Fruit fly (Drosophila melanogaster) whole organism, embryonic: Measurements from ENCODE around the gene IntS10.

ENCODE experiments used
- Ada2b ChIP-seq: fragments of 200-800 bp; sonication (Bioruptor generic); IDR thresholded peaks from 2 replicates; pipeline ENCODE4 v1.3.6; 2022; ENCODE audit warnings: missing biosample characterization, missing genetic modification characterization
- Awh ChIP-seq: fragments of 200-800 bp; sonication (Bioruptor generic); IDR thresholded peaks from 2 replicates; pipeline ENCODE4, ENCODE4 v1.3.6; 2022; ENCODE audit warnings: missing biosample characterization, missing genetic modification characterization
- Bgb ChIP-seq: fragments of 200-800 bp; sonication (Bioruptor generic); IDR thresholded peaks from 2 replicates; pipeline ENCODE4 v1.3.6; 2022; ENCODE audit warnings: missing biosample characterization, missing genetic modification characterization; ENCODE audit not compliant: partially characterized antibody
- CG10267 ChIP-seq: fragments of 200-800 bp; sonication (Bioruptor generic); optimal IDR thresholded peaks from 2 replicates; lab custom pipeline; 2018; ENCODE audit warnings: missing biosample characterization, mild to moderate bottlenecking, missing genetic modification characterization, moderate library complexity
- CG11696 ChIP-seq: fragments of 200-800 bp; sonication (Bioruptor generic); IDR thresholded peaks from 2 replicates; pipeline ENCODE4 v1.3.6; 2022; ENCODE audit warnings: missing biosample characterization, missing genetic modification characterization
- CG13123 ChIP-seq: fragments of 200-800 bp; sonication (Bioruptor generic); optimal IDR thresholded peaks from 2 replicates; lab custom pipeline; 2016; ENCODE audit warnings: missing biosample characterization, missing genetic modification characterization
- CG15696 ChIP-seq: fragments of 200-800 bp; sonication (Bioruptor generic); optimal IDR thresholded peaks from 2 replicates; lab custom pipeline; 2019; ENCODE audit warnings: missing biosample characterization, mild to moderate bottlenecking, missing genetic modification characterization, moderate library complexity
- CG1647 ChIP-seq: fragments of 200-800 bp; sonication (Bioruptor generic); optimal IDR thresholded peaks from 3 replicates; lab custom pipeline; 2016; ENCODE audit warnings: missing biosample characterization, missing genetic modification characterization
- CG17359 ChIP-seq: fragments of 200-800 bp; sonication (Bioruptor generic); optimal IDR thresholded peaks from 3 replicates; lab custom pipeline; 2018; ENCODE audit warnings: missing biosample characterization, mild to moderate bottlenecking, missing genetic modification characterization, moderate library complexity
- CG17612 ChIP-seq: fragments of 200-800 bp; sonication (Bioruptor generic); IDR thresholded peaks from 2 replicates; pipeline ENCODE4 v1.3.6; 2022; ENCODE audit warnings: missing biosample characterization, missing genetic modification characterization
- CG3065 ChIP-seq: fragments of 200-800 bp; sonication (Bioruptor generic); optimal IDR thresholded peaks from 2 replicates; lab custom pipeline; 2016; ENCODE audit warnings: missing biosample characterization, missing genetic modification characterization
- CG31388 ChIP-seq: fragments of 200-800 bp; sonication (Bioruptor generic); optimal IDR thresholded peaks from 2 replicates; lab custom pipeline; 2016; ENCODE audit warnings: missing biosample characterization, missing genetic modification characterization
- CG33557 ChIP-seq: fragments of 200-800 bp; sonication (Bioruptor generic); optimal IDR thresholded peaks from 2 replicates; lab custom pipeline; 2019; ENCODE audit warnings: missing biosample characterization, mild to moderate bottlenecking, missing genetic modification characterization, moderate library complexity
- CG3407 ChIP-seq: fragments of 200-800 bp; sonication (Bioruptor generic); optimal IDR thresholded peaks from 2 replicates; lab custom pipeline; 2018; ENCODE audit warnings: missing biosample characterization, mild to moderate bottlenecking, missing genetic modification characterization
- CG34422 ChIP-seq: fragments of 200-800 bp; sonication (Bioruptor generic); IDR thresholded peaks from 3 replicates; pipeline ENCODE4 v1.3.6; 2022; ENCODE audit warnings: missing biosample characterization, missing genetic modification characterization
- CG3847 ChIP-seq: fragments of 200-800 bp; sonication (Bioruptor generic); IDR thresholded peaks from 2 replicates; pipeline ENCODE4 v1.3.6; 2022; ENCODE audit warnings: missing biosample characterization, missing genetic modification characterization
- CG4282 ChIP-seq: fragments of 200-800 bp; sonication (Bioruptor generic); optimal IDR thresholded peaks from 2 replicates; lab custom pipeline; 2016; ENCODE audit warnings: missing biosample characterization, missing genetic modification characterization
- CG5245 ChIP-seq: fragments of 200-800 bp; sonication (Bioruptor generic); optimal IDR thresholded peaks from 3 replicates; lab custom pipeline; 2016; ENCODE audit warnings: missing biosample characterization, missing genetic modification characterization
- CG6765 ChIP-seq: fragments of 200-800 bp; sonication (Bioruptor generic); optimal IDR thresholded peaks from 3 replicates; lab custom pipeline; 2017; ENCODE audit warnings: missing biosample characterization, mild to moderate bottlenecking, missing genetic modification characterization
- CG7987 ChIP-seq: fragments of 200-800 bp; sonication (Bioruptor generic); optimal IDR thresholded peaks from 2 replicates; lab custom pipeline; 2018; ENCODE audit warnings: missing biosample characterization, mild to moderate bottlenecking, missing genetic modification characterization, moderate library complexity
- CG8478 ChIP-seq: fragments of >200 bp; optimal IDR thresholded peaks from 2 replicates; lab custom pipeline; 2018
- CG8924 ChIP-seq: fragments of 200-800 bp; optimal IDR thresholded peaks from 3 replicates; lab custom pipeline; 2019; ENCODE audit warnings: missing biosample characterization, mild to moderate bottlenecking, missing genetic modification characterization, moderate library complexity
- Dbx ChIP-seq: fragments of 200-800 bp; sonication (Bioruptor generic); IDR thresholded peaks from 3 replicates; pipeline ENCODE4 v1.3.6; 2022; ENCODE audit warnings: missing biosample characterization, missing genetic modification characterization
- Dfd ChIP-seq, 2 experiments: fragments of >200 bp; optimal IDR thresholded peaks; 2 replicates each; lab custom pipeline; 2017; ENCODE audit warnings: missing biosample characterization in 2 of 2, missing genetic modification characterization in 2 of 2
- Dll ChIP-seq: fragments of 200-800 bp; sonication (Bioruptor generic); IDR thresholded peaks from 4 replicates; pipeline ENCODE4 v1.3.6; 2022; ENCODE audit warnings: missing biosample characterization, missing genetic modification characterization; ENCODE audit not compliant: partially characterized antibody
- Fer3 ChIP-seq: fragments of 200-800 bp; sonication (Bioruptor generic); optimal IDR thresholded peaks from 2 replicates; lab custom pipeline; 2018; ENCODE audit warnings: missing biosample characterization, mild to moderate bottlenecking, missing genetic modification characterization, moderate library complexity
- HHEX ChIP-seq: fragments of 200-800 bp; sonication (Bioruptor generic); optimal IDR thresholded peaks from 3 replicates; lab custom pipeline; 2017; ENCODE audit warnings: missing biosample characterization, mild to moderate bottlenecking, missing genetic modification characterization, missing genetic modification reagents
- Hr78 ChIP-seq, 2 experiments: fragments of 200-800 bp in 1 of 2; fragments of >200 bp in 1 of 2; sonication (Bioruptor generic) in 1 of 2; optimal IDR thresholded peaks; 2 replicates each; lab custom pipeline; 2017 to 2019; ENCODE audit warnings: missing biosample characterization in 2 of 2, missing genetic modification characterization in 2 of 2, mild to moderate bottlenecking in 1 of 2, moderate library complexity in 1 of 2
- Kr ChIP-seq: fragments of 200-800 bp; sonication (Bioruptor generic); optimal IDR thresholded peaks from 2 replicates; lab custom pipeline; 2017; ENCODE audit warnings: missing biosample characterization, mild to moderate bottlenecking, missing genetic modification characterization
- Myb ChIP-seq: fragments of 200-800 bp; sonication (Bioruptor generic); optimal IDR thresholded peaks from 2 replicates; lab custom pipeline; 2016; ENCODE audit warnings: missing biosample characterization, missing genetic modification characterization
- Ravus ChIP-seq: fragments of 200-800 bp; sonication (Bioruptor generic); IDR thresholded peaks from 2 replicates; pipeline ENCODE4 v1.3.6; 2022; ENCODE audit warnings: missing biosample characterization, missing genetic modification characterization
- Rfx ChIP-seq: fragments of 200-800 bp; sonication (Bioruptor generic); IDR thresholded peaks from 2 replicates; pipeline ENCODE4 v1.3.6; 2022; ENCODE audit warnings: missing biosample characterization, missing genetic modification characterization
- Sox100B ChIP-seq: fragments of 200-800 bp; sonication (Bioruptor generic); optimal IDR thresholded peaks from 3 replicates; lab custom pipeline; 2018; ENCODE audit warnings: missing biosample characterization, mild to moderate bottlenecking, missing genetic modification characterization
- Stat92E ChIP-seq, 3 experiments: fragments of >200 bp in 2 of 3; fragments of 200-800 bp in 1 of 3; sonication (Bioruptor generic) in 1 of 3; optimal IDR thresholded peaks; 2 replicates each; lab custom pipeline; 2017 to 2019; ENCODE audit warnings: missing biosample characterization in 3 of 3, missing genetic modification characterization in 3 of 3, mild to moderate bottlenecking in 1 of 3, moderate library complexity in 1 of 3
- abd-A ChIP-seq: fragments of 200-800 bp; sonication (Bioruptor generic); optimal IDR thresholded peaks from 3 replicates; lab custom pipeline; 2019; ENCODE audit warnings: missing biosample characterization, mild to moderate bottlenecking, missing genetic modification characterization, moderate library complexity
- amos ChIP-seq: fragments of 200-800 bp; sonication (Bioruptor generic); IDR thresholded peaks from 2 replicates; pipeline ENCODE4 v1.3.6; 2022; ENCODE audit warnings: missing biosample characterization, missing genetic modification characterization; ENCODE audit not compliant: partially characterized antibody
- caup ChIP-seq: fragments of 200-800 bp; sonication (Bioruptor generic); optimal IDR thresholded peaks from 3 replicates; lab custom pipeline; 2017; ENCODE audit warnings: missing biosample characterization, mild to moderate bottlenecking, missing genetic modification characterization, moderate library complexity; ENCODE audit not compliant: severe bottlenecking
- chm ChIP-seq: fragments of 200-800 bp; sonication (Bioruptor generic); IDR thresholded peaks from 2 replicates; pipeline ENCODE4 v1.3.6; 2022; ENCODE audit warnings: missing biosample characterization, missing genetic modification characterization
- corto ChIP-seq: fragments of 200-800 bp; sonication (Bioruptor generic); optimal IDR thresholded peaks from 2 replicates; lab custom pipeline; 2016; ENCODE audit warnings: missing biosample characterization, mild to moderate bottlenecking, missing genetic modification characterization, moderate library complexity
- crol ChIP-seq: fragments of 200-800 bp; sonication (Bioruptor generic); IDR thresholded peaks from 2 replicates; pipeline ENCODE4 v1.3.6; 2022; ENCODE audit warnings: missing biosample characterization, missing genetic modification characterization
- fd3F ChIP-seq: fragments of 200-800 bp; sonication (Bioruptor generic); optimal IDR thresholded peaks from 2 replicates; lab custom pipeline; 2018; ENCODE audit warnings: missing biosample characterization, mild to moderate bottlenecking, missing genetic modification characterization, moderate library complexity
- ftz-f1 ChIP-seq: fragments of 200-800 bp; sonication (Bioruptor generic); optimal IDR thresholded peaks from 2 replicates; lab custom pipeline; 2016; ENCODE audit warnings: missing biosample characterization, missing genetic modification characterization
- jing ChIP-seq: fragments of 200-800 bp; sonication (Bioruptor generic); optimal IDR thresholded peaks from 2 replicates; lab custom pipeline; 2018; ENCODE audit warnings: missing biosample characterization, mild to moderate bottlenecking, missing genetic modification characterization
- mam ChIP-seq: fragments of 200-800 bp; sonication (Bioruptor generic); optimal IDR thresholded peaks from 3 replicates; lab custom pipeline; 2016; ENCODE audit warnings: missing biosample characterization, missing genetic modification characterization
- pros ChIP-seq: fragments of 200-800 bp; sonication (Bioruptor generic); optimal IDR thresholded peaks from 3 replicates; lab custom pipeline; 2019; ENCODE audit warnings: missing biosample characterization, mild to moderate bottlenecking, missing genetic modification characterization, moderate library complexity
- tap ChIP-seq: fragments of 200-800 bp; optimal IDR thresholded peaks from 3 replicates; lab custom pipeline; 2019; ENCODE audit warnings: missing biosample characterization, mild to moderate bottlenecking, missing genetic modification characterization, moderate library complexity
- twi ChIP-seq: fragments of 200-800 bp; optimal IDR thresholded peaks from 2 replicates; lab custom pipeline; 2019; ENCODE audit warnings: missing biosample characterization, mild to moderate bottlenecking, missing genetic modification characterization, moderate library complexity
- unc-4 ChIP-seq: fragments of 200-800 bp; sonication (Bioruptor generic); IDR thresholded peaks from 2 replicates; pipeline ENCODE4 v1.3.6; 2022; ENCODE audit warnings: missing biosample characterization, missing genetic modification characterization; ENCODE audit not compliant: partially characterized antibody
- wor ChIP-seq: fragments of 200-800 bp; sonication (Bioruptor generic); IDR thresholded peaks from 2 replicates; pipeline ENCODE4 v1.3.6; 2022; ENCODE audit warnings: missing biosample characterization, missing genetic modification characterization
- zen2 ChIP-seq: fragments of 200-800 bp; sonication (Bioruptor generic); IDR thresholded peaks from 3 replicates; pipeline ENCODE4 v1.3.6; 2022; ENCODE audit warnings: missing biosample characterization, missing genetic modification characterization; ENCODE audit not compliant: partially characterized antibody

IntS10 gene

DNA sequence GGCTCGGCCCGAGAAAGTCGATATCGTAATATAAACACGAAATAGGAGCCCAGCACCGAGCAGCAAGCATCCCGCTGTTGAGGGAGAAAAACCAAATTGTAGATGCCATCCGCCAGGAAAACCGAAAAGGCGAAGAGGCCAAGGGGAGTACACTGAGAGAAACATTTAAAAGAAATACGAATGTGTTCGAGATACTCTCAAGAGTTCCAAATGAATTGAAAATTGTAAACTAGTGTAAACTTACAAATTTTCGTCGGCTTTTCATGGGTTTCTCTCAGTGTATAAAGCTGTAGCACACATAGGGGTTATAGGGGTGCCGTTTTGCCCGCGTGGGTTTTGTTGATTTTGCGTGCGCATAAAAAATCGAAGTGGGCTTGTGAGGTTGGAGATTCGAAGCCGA lies 3.8 kb upstream of the IntS10 start (continued):
- TF ChIP-seq caup (GFP tag; lab: Kevin White, UChicago) (peak; percentile 77), Bgb (no peak), jing (GFP tag; lab: Kevin White, UChicago) (peak; percentile 33), Dbx (peak; percentile 88), wor (GFP tag; lab: Robert Waterston, UW) (peak; percentile 42), CG1647 (peak; percentile 19), corto (GFP tag; lab: Kevin White, UChicago) (no peak), CG31388 (GFP tag; lab: Kevin White, UChicago) (no peak), CG8478 (lab: Kevin White, UChicago) (no peak), CG3407 (GFP tag; lab: Kevin White, UChicago) (no peak), CG11696 (peak; percentile 67), chm (peak; percentile 66; the same call in 1 of the 2 replicates), Kr (GFP tag; lab: Kevin White, UChicago) (no peak), CG33557 (no peak), Awh (GFP tag; lab: Robert Waterston, UW) (peak; percentile 59; the same call in 1 of the 2 replicates), CG5245 (peak; percentile 12), twi (tag; lab: Kevin White, UChicago) (no peak), Hr78 (GFP tag; optimal IDR thresholded peaks at IDR 0.05; lab: Kevin White, UChicago) (no peak), fd3F (GFP tag; lab: Kevin White, UChicago) (peak; percentile 69), CG7987 (GFP tag; lab: Kevin White, UChicago) (no peak), CG3847 (GFP tag; lab: Robert Waterston, UW) (peak; percentile 78), Rfx (GFP tag; lab: Robert Waterston, UW) (peak; percentile 91), mam (peak; percentile 88), CG17359 (peak; percentile 66), CG17612 (GFP tag; lab: Robert Waterston, UW) (0 out of 2 replicates have a peak, but pooled peaks have one; percentile 36), abd-A (tag; lab: Kevin White, UChicago) (peak; percentile 89), pros (GFP tag; lab: Kevin White, UChicago) (no peak), CG8924 (tag; lab: Kevin White, UChicago) (peak; percentile 79), CG6765 (GFP tag; lab: Kevin White, UChicago) (peak; percentile 62), Sox100B (GFP tag; lab: Kevin White, UChicago) (peak; percentile 36), Stat92E (GFP tag; optimal IDR thresholded peaks at IDR 0.05; lab: Kevin White, UChicago) (no peak), Dfd (GFP tag; optimal IDR thresholded peaks at IDR 0.05; lab: Kevin White, UChicago) (no peak), tap (tag; lab: Kevin White, UChicago) (no peak), CG10267 (tag; lab: Kevin White, UChicago) (peak; percentile 26), Dll (GFP tag; lab: Robert Waterston, UW) (no peak), Fer3 (tag; lab: Kevin White, UChicago) (peak; percentile 71), Ravus (GFP tag; lab: Robert Waterston, UW) (peak; percentile 30), CG3065 (GFP tag; lab: Kevin White, UChicago) (no peak), HHEX (GFP tag; lab: Kevin White, UChicago) (peak; percentile 65), amos (GFP tag; lab: Robert Waterston, UW) (no peak), CG13123 (GFP tag; lab: Kevin White, UChicago) (peak; percentile 26), Myb (GFP tag; lab: Kevin White, UChicago) (peak; percentile 57), zen2 (GFP tag; lab: Robert Waterston, UW) (no peak), CG4282 (GFP tag; lab: Kevin White, UChicago) (peak; percentile 41), ftz-f1 (GFP tag; lab: Kevin White, UChicago) (no peak), unc-4 (GFP tag; lab: Robert Waterston, UW) (no peak), crol (GFP tag; lab: Robert Waterston, UW) (peak; percentile 31; the same call in 1 of the 2 replicates), Ada2b (peak; percentile 84), CG34422 (GFP tag; lab: Robert Waterston, UW) (peak; percentile 57; the same call in 2 of the 3 replicates), CG15696 (tag; lab: Kevin White, UChicago) (peak; percentile 17)
